Worm (Caenorhabditis elegans): ENCODE data around the gene Y47D7A.7.

Y47D7A.7 gene

ce11 chrV:4414613-4415071 lies 5.0 kb downstream of the Y47D7A.7 start, which contains the start of gene grl-5:
Gene grl-5 (minus strand): TSS chrV:4414663.
- no peak for TF ChIP-seq ceh-13 (GFP tag; optimal IDR thresholded peaks at IDR 0.05)
- no peak for TF ChIP-seq tra-4 (tag; optimal IDR thresholded peaks at IDR 0.05)
- no peak for TF ChIP-seq flt-1 (GFP tag; IDR thresholded peaks at IDR 0.05)
- no peak for TF ChIP-seq hnd-1 (tag; optimal IDR thresholded peaks at IDR 0.05)
- no peak for TF ChIP-seq tbx-11 (GFP tag; IDR thresholded peaks at IDR 0.05)

DNA sequence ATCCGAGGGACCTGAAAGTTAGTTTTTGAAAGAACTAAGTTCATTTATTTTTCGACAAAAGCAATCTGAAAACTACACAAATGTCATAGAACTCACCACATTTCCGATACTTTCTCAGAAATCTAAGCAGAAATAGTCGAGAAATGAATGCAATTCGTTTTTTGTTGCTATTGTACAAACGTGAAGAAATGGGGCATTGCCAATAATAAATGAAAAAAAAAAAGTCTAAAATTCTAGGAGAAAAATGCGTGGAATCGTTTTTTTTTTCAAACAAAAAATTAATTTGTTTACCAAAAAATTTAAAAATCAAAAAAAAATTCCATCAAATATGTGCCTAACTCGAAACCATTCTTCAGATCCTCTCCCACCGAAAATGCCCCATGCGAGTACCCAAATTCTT lies 8.0 kb downstream of the Y47D7A.7 start, which contains the start of gene Y47D7A.17:
Gene Y47D7A.17 (minus strand): TSS at position 101 of the 400 bp plus-strand sequence.
- TF ChIP-seq sea-1 (GFP tag; conservative IDR thresholded peaks at IDR 0.05) (no peak), tbx-37 (GFP tag; conservative IDR thresholded peaks at IDR 0.05) (no peak), F13C5.2 (tag; optimal IDR thresholded peaks at IDR 0.05) (no peak), hmg-4 (GFP tag; optimal IDR thresholded peaks at IDR 0.05) (no peak), tbx-11 (GFP tag; IDR thresholded peaks at IDR 0.05) (no peak), ceh-13 (GFP tag; optimal IDR thresholded peaks at IDR 0.05) (no peak), scrt-1 (GFP tag; IDR thresholded peaks at IDR 0.05) (no peak), ceh-36 (tag; optimal IDR thresholded peaks at IDR 0.05) (no peak), hnd-1 (tag; optimal IDR thresholded peaks at IDR 0.05) (no peak), pes-1 (GFP tag; IDR thresholded peaks at IDR 0.05) (no peak), ama-1 (optimal IDR thresholded peaks at IDR 0.05) (no peak), aly-1 (tag; optimal IDR thresholded peaks at IDR 0.05) (no peak), tra-4 (tag; optimal IDR thresholded peaks at IDR 0.05) (no peak)

- TF ChIP-seq hmg-4 (GFP tag; optimal IDR thresholded peaks at IDR 0.05) (no peak), pes-1 (GFP tag; IDR thresholded peaks at IDR 0.05) (no peak), hmbx-1 (tag; optimal IDR thresholded peaks at IDR 0.05) (no peak), ceh-36 (tag; optimal IDR thresholded peaks at IDR 0.05) (no peak), ets-7 (tag; optimal IDR thresholded peaks at IDR 0.05) (no peak)
Observed at ce11 chrV:4410643-4411042, 9.0 kb downstream of the Y47D7A.7 start, which contains the start of gene Y47D7A.3. Gene Y47D7A.3 (plus strand): TSS chrV:4410943.

- TF ChIP-seq ceh-36 (tag; optimal IDR thresholded peaks at IDR 0.05) (no peak), tbx-37 (GFP tag; conservative IDR thresholded peaks at IDR 0.05) (no peak), hmg-4 (GFP tag; optimal IDR thresholded peaks at IDR 0.05) (no peak), ets-7 (tag; optimal IDR thresholded peaks at IDR 0.05) (no peak), ama-1 (optimal IDR thresholded peaks at IDR 0.05) (no peak), flt-1 (GFP tag; IDR thresholded peaks at IDR 0.05) (no peak), tra-4 (tag; optimal IDR thresholded peaks at IDR 0.05) (no peak), scrt-1 (GFP tag; IDR thresholded peaks at IDR 0.05) (no peak)
Observed at ce11 chrV:4407519-4407918, 12.1 kb downstream of the Y47D7A.7 start, which contains the start of gene nhr-118. Gene nhr-118 (plus strand): TSS chrV:4407819.

- TF ChIP-seq ceh-36 (tag; optimal IDR thresholded peaks at IDR 0.05) (no peak), hmbx-1 (tag; optimal IDR thresholded peaks at IDR 0.05) (no peak), flt-1 (GFP tag; IDR thresholded peaks at IDR 0.05) (no peak), aly-1 (tag; optimal IDR thresholded peaks at IDR 0.05) (no peak), pes-1 (GFP tag; IDR thresholded peaks at IDR 0.05) (no peak), tbx-37 (GFP tag; conservative IDR thresholded peaks at IDR 0.05) (no peak), sea-1 (GFP tag; conservative IDR thresholded peaks at IDR 0.05) (no peak), ceh-13 (GFP tag; optimal IDR thresholded peaks at IDR 0.05) (no peak)
Observed at ce11 chrV:4401865-4402264, 17.8 kb downstream of the Y47D7A.7 start, which contains the start of gene F13A2.5. Gene F13A2.5 (minus strand): TSS chrV:4401965.

DNA sequence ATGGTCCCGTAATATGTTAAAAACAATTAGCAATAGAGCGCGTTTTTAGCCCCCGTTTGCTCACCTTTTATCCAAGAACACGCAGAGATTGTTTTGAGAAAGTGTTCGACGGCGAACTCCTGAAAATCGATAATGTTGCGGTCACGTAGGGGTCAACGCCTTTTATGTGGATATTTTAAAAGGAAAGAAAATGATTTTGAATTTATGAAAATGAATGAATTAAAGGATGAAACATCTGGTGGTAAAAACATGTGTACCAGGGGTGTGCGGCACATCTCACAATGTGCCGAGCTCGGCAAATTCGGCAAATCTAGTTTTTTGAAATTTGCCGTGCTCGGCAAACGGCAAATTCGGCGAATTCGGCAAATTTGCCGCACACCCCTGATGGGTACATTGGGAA lies 19.5 kb downstream of the Y47D7A.7 start, which contains the start of gene F13A2.4:
Gene F13A2.4 (minus strand): TSS at position 101 of the 400 bp plus-strand sequence.
- no peak for TF ChIP-seq ceh-13 (GFP tag; optimal IDR thresholded peaks at IDR 0.05)
- no peak for TF ChIP-seq F13C5.2 (tag; optimal IDR thresholded peaks at IDR 0.05)
- TF ChIP-seq B0310.2 (tag; optimal IDR thresholded peaks at IDR 0.05): no peak
- TF ChIP-seq ceh-36 (tag; optimal IDR thresholded peaks at IDR 0.05): no peak
- TF ChIP-seq ets-7 (tag; optimal IDR thresholded peaks at IDR 0.05): no peak
- no peak for TF ChIP-seq tbx-37 (GFP tag; conservative IDR thresholded peaks at IDR 0.05)
- no peak for TF ChIP-seq hnd-1 (tag; optimal IDR thresholded peaks at IDR 0.05)
- TF ChIP-seq hmg-4 (GFP tag; optimal IDR thresholded peaks at IDR 0.05): no peak
- no peak for TF ChIP-seq sea-1 (GFP tag; conservative IDR thresholded peaks at IDR 0.05)
- TF ChIP-seq aly-1 (tag; optimal IDR thresholded peaks at IDR 0.05): no peak
- TF ChIP-seq pes-1 (GFP tag; IDR thresholded peaks at IDR 0.05): no peak
- no peak for TF ChIP-seq tra-4 (tag; optimal IDR thresholded peaks at IDR 0.05)
- TF ChIP-seq flt-1 (GFP tag; IDR thresholded peaks at IDR 0.05): no peak
- TF ChIP-seq hmbx-1 (tag; optimal IDR thresholded peaks at IDR 0.05): no peak
- TF ChIP-seq ama-1 (optimal IDR thresholded peaks at IDR 0.05): no peak
- no peak for TF ChIP-seq tbx-11 (GFP tag; IDR thresholded peaks at IDR 0.05)
- no peak for TF ChIP-seq scrt-1 (GFP tag; IDR thresholded peaks at IDR 0.05)

- TF ChIP-seq flt-1 (GFP tag; IDR thresholded peaks at IDR 0.05) (no peak), tbx-11 (GFP tag; IDR thresholded peaks at IDR 0.05) (no peak), B0310.2 (tag; optimal IDR thresholded peaks at IDR 0.05) (no peak)
Observed at ce11 chrV:4398884-4399283, 20.8 kb downstream of the Y47D7A.7 start.

DNA sequence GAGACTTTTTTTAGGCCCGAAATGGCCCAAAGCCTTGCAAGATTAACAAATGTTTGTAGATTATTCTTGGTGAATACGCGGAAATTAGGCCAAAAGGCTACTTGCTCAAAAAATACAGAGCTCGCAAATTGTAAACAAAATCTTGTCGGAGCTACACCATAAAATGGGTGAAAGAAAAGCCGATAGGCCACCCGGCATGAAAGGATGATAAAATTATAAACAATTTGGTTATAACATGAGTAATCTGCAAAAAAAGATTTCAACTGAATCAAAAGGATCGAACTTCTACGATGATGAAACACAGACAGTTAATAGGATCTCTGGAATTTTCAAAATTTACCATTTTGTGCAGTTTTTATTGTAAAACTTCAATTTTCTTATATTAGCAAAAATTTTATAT lies 21.5 kb downstream of the Y47D7A.7 start:
- TF ChIP-seq ama-1 (optimal IDR thresholded peaks at IDR 0.05) (no peak), flt-1 (GFP tag; IDR thresholded peaks at IDR 0.05) (no peak), sea-1 (GFP tag; conservative IDR thresholded peaks at IDR 0.05) (no peak), tbx-11 (GFP tag; IDR thresholded peaks at IDR 0.05) (no peak), ceh-13 (GFP tag; optimal IDR thresholded peaks at IDR 0.05) (no peak), tra-4 (tag; optimal IDR thresholded peaks at IDR 0.05) (no peak), ceh-36 (tag; optimal IDR thresholded peaks at IDR 0.05) (no peak), F13C5.2 (tag; optimal IDR thresholded peaks at IDR 0.05) (no peak), hmg-4 (GFP tag; optimal IDR thresholded peaks at IDR 0.05) (no peak), ets-7 (tag; optimal IDR thresholded peaks at IDR 0.05) (no peak), hnd-1 (tag; optimal IDR thresholded peaks at IDR 0.05) (no peak), B0310.2 (tag; optimal IDR thresholded peaks at IDR 0.05) (no peak), hmbx-1 (tag; optimal IDR thresholded peaks at IDR 0.05) (no peak), tbx-37 (GFP tag; conservative IDR thresholded peaks at IDR 0.05) (no peak), aly-1 (tag; optimal IDR thresholded peaks at IDR 0.05) (no peak)
